Worm (Caenorhabditis elegans): ENCODE results near the gene gem-1.

DNA sequence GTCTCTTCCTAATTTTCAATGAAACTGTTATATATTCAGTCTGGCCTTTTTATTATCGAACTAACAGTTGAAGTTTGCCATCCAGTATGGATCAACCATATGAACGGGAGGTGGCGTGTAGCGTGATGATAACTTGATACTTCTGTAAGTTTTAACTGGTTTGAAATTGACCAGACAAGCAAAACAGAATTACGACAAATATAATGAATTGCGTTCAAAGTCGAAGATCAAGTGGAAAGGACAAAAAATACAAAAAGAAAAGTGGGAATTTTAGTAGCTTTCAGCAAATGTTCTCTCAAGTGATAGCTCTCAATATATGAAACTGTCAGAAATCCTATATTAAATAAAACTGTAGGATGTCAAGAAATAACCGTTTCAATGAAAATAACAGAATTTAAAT lies at the start of gene gem-1, which contains the start of gene C49F8.14:
- TF ChIP-seq sptf-1 (tag; optimal IDR thresholded peaks at IDR 0.05) = no peak
- no peak for TF ChIP-seq nhr-12 (tag; optimal IDR thresholded peaks at IDR 0.05)
- no peak for TF ChIP-seq lsy-2 (tag; optimal IDR thresholded peaks at IDR 0.05)
- TF ChIP-seq unc-120 (tag; optimal IDR thresholded peaks at IDR 0.05; ENCODE audit: poor library complexity, severe bottlenecking) = no peak
- no peak for TF ChIP-seq unc-62 (GFP tag; optimal IDR thresholded peaks at IDR 0.05)
- no peak for TF ChIP-seq lin-13 (tag; optimal IDR thresholded peaks at IDR 0.05)
- TF ChIP-seq pha-4 (tag; optimal IDR thresholded peaks at IDR 0.05) = no peak
- TF ChIP-seq blmp-1 (tag; optimal IDR thresholded peaks at IDR 0.05) = no peak

Measured in whole organism, mixed stage, embryonic.